Worm (Caenorhabditis elegans): ENCODE data around the gene R09E10.8.

The R09E10.8 gene

DNA sequence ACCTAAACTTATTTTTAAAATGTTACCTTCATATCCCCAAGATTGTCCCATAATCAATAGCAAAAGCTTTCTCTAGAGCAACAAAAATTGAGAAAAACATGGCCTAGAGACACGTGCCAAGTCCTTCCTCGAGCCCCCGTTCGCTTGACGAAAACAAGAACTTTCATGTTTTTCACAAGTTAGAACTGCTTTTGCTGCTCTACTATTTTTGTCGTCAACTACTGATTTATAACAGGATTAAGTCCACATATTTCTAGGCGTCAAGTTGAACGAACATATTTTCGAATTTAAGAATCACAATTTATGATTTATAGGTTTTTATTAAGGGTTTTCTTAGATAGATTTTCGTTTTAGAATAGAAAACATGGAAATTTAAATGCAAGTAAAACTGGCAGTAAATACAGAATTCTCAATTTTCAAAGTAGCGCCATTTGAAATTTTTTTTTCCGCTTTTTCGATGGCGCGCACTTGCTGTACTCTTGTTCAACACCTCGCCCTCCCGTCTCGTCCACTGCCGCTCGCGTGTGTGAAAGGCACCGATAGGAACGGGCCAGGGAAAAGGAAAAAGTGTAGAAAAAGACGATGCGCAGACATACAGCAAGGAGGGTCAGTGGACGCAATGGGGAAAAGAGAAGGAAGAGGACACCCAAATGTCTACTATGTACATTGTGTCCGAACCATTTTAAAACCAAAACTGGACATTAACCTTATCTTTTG, 25.9 kb downstream of the R09E10.8 start, which contains the start of gene rad-51:
TSS of gene rad-51 (minus strand) at position 51 of the 717 bp plus-strand sequence.
- TF ChIP-seq lin-15B (tag; optimal IDR thresholded peaks at IDR 0.05) (peak; percentile 85), nfya-1 (tag; optimal IDR thresholded peaks at IDR 0.05; ENCODE audit: insufficient read depth) (peak; percentile 86), snpc-4 (tag; optimal IDR thresholded peaks at IDR 0.05) (peak; percentile 73), R02D3.7 (tag; optimal IDR thresholded peaks at IDR 0.05) (no peak), lsy-12 (tag; optimal IDR thresholded peaks at IDR 0.05) (peak; percentile 5), elt-2 (tag; optimal IDR thresholded peaks at IDR 0.05) (peak; percentile 54), nhr-23 (tag; optimal IDR thresholded peaks at IDR 0.05) (peak; percentile 33), nhr-28 (tag; optimal IDR thresholded peaks at IDR 0.05) (no peak), pha-4 (tag; optimal IDR thresholded peaks at IDR 0.05) (peak; percentile 88), hmg-11 (tag; optimal IDR thresholded peaks at IDR 0.05) (peak; percentile 88), skn-1 (tag; optimal IDR thresholded peaks at IDR 0.05) (no peak), pqm-1 (tag; optimal IDR thresholded peaks at IDR 0.05) (peak; percentile 29), egl-27 (tag; optimal IDR thresholded peaks at IDR 0.05) (peak; percentile 9), lin-39 (tag; optimal IDR thresholded peaks at IDR 0.05) (peak; percentile 37), nhr-25 (tag; optimal IDR thresholded peaks at IDR 0.05) (peak; percentile 68), ztf-11 (tag; optimal IDR thresholded peaks at IDR 0.05) (no peak)

DNA sequence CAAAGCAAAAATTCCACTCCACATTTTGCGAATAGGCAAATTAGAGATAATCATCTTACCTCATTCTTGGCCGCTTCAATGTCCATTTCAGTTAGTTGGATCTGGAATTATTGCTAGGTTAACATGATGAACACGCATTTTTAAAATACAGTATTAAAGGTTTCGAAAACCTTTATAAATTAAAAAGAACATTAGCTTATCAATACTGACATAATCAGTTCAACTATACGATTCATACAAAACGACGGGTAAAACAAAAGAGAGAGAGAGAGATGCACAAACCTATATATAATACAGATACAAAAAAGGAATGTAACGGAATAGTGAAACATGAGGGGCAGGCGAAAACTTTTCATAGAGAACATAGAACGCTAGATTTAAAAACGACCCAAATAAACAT, 28.7 kb downstream of the R09E10.8 start, which contains the start of gene thk-1:
TSS of gene thk-1 (minus strand) at position 101 of the 400 bp plus-strand sequence.
- no peak for TF ChIP-seq egl-27 (tag; optimal IDR thresholded peaks at IDR 0.05)
- peak; percentile 42 for TF ChIP-seq elt-2 (tag; optimal IDR thresholded peaks at IDR 0.05)
- TF ChIP-seq fkh-2 (tag; optimal IDR thresholded peaks at IDR 0.05): no peak
- TF ChIP-seq fos-1 (tag; optimal IDR thresholded peaks at IDR 0.05): no peak
- peak; percentile 15 for TF ChIP-seq pqm-1 (tag; optimal IDR thresholded peaks at IDR 0.05)

- TF ChIP-seq nhr-43 (tag; optimal IDR thresholded peaks at IDR 0.05; ENCODE audit: poor library complexity, severe bottlenecking): no peak
- no peak for TF ChIP-seq tbx-2 (tag; optimal IDR thresholded peaks at IDR 0.05)
- no peak for TF ChIP-seq pqm-1 (tag; optimal IDR thresholded peaks at IDR 0.05)
- TF ChIP-seq ceh-28 (tag; optimal IDR thresholded peaks at IDR 0.05): no peak
- TF ChIP-seq ztf-11 (tag; optimal IDR thresholded peaks at IDR 0.05): no peak
- TF ChIP-seq unc-39 (tag; optimal IDR thresholded peaks at IDR 0.05): no peak
- no peak for TF ChIP-seq egl-5 (tag; optimal IDR thresholded peaks at IDR 0.05)
- no peak for TF ChIP-seq fkh-2 (tag; optimal IDR thresholded peaks at IDR 0.05)
Measured at ce11 chrIV:10277716-10278115, 32.5 kb downstream of the R09E10.8 start, which contains the start of gene Y43C5A.4. Gene Y43C5A.4, plus strand, starts transcription at chrIV:10278016.

- no peak for TF ChIP-seq ZK546.5 (tag; optimal IDR thresholded peaks at IDR 0.05)
- no peak for TF ChIP-seq nhr-25 (tag; optimal IDR thresholded peaks at IDR 0.05)
- TF ChIP-seq ztf-4 (tag; optimal IDR thresholded peaks at IDR 0.05): no peak
- TF ChIP-seq elt-3 (tag; optimal IDR thresholded peaks at IDR 0.05): no peak
- no peak for TF ChIP-seq zag-1 (tag; optimal IDR thresholded peaks at IDR 0.05)
- no peak for TF ChIP-seq nhr-67 (tag; optimal IDR thresholded peaks at IDR 0.05)
- no peak for TF ChIP-seq snpc-4 (tag; optimal IDR thresholded peaks at IDR 0.05)
- TF ChIP-seq fkh-10 (GFP tag; optimal IDR thresholded peaks at IDR 0.05): no peak
- TF ChIP-seq lin-39 (tag; optimal IDR thresholded peaks at IDR 0.05): no peak
- TF ChIP-seq sea-2 (GFP tag; optimal IDR thresholded peaks at IDR 0.05): no peak
- no peak for TF ChIP-seq R02D3.7 (tag; optimal IDR thresholded peaks at IDR 0.05)
- no peak for TF ChIP-seq nhr-28 (tag; optimal IDR thresholded peaks at IDR 0.05)
- no peak for TF ChIP-seq aly-2 (tag; optimal IDR thresholded peaks at IDR 0.05)
- no peak for TF ChIP-seq jun-1 (tag; optimal IDR thresholded peaks at IDR 0.05)
- no peak for TF ChIP-seq mdl-1 (tag; optimal IDR thresholded peaks at IDR 0.05)
- TF ChIP-seq nhr-11 (tag; optimal IDR thresholded peaks at IDR 0.05): no peak
- no peak for TF ChIP-seq lin-15B (tag; optimal IDR thresholded peaks at IDR 0.05)
- TF ChIP-seq ceh-28 (tag; optimal IDR thresholded peaks at IDR 0.05): no peak
Measured at ce11 chrIV:10276960-10277359, 33.3 kb downstream of the R09E10.8 start, which contains the start of gene Y43C5A.7. Gene Y43C5A.7, plus strand, starts transcription at chrIV:10277260.
